Worm (Caenorhabditis elegans): ENCODE data around the gene K08F8.15.

DNA sequence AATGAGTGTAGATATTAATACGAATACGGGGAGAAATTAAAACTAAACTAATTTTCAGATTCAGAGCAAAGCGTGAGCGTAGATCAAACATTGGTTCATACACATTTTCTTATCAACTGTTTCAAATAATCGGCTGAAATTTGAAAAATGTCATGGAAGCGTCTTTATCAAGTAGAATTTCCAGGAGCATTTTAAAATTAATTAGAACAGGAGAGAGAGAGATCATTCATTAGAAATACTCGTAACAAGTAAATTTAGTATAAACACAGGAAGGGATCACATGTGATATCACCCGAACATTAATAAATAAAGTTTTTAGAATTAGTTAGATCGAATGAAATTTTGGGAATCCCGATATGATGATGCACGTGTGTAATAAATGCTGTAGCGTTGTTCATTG lies 40.3 kb downstream of the K08F8.15 start, which contains the start of gene pho-13:
- TF ChIP-seq nhr-237 (tag; optimal IDR thresholded peaks at IDR 0.05): no peak
- no peak for TF ChIP-seq sptf-1 (tag; optimal IDR thresholded peaks at IDR 0.05)
- TF ChIP-seq unc-39 (tag; optimal IDR thresholded peaks at IDR 0.05): no peak
- TF ChIP-seq nhr-76 (tag; optimal IDR thresholded peaks at IDR 0.05): no peak
- TF ChIP-seq unc-62 (GFP tag; optimal IDR thresholded peaks at IDR 0.05): no peak
- TF ChIP-seq ceh-83 (GFP tag; optimal IDR thresholded peaks at IDR 0.05): no peak
- TF ChIP-seq lsy-2 (tag; optimal IDR thresholded peaks at IDR 0.05): no peak
- no peak for TF ChIP-seq elt-1 (tag; optimal IDR thresholded peaks at IDR 0.05; ENCODE audit: borderline replicate concordance, insufficient read depth)
- no peak for TF ChIP-seq mls-2 (tag; optimal IDR thresholded peaks at IDR 0.05)
- no peak for TF ChIP-seq ceh-39 (tag; optimal IDR thresholded peaks at IDR 0.05)
- TF ChIP-seq ztf-11 (tag; optimal IDR thresholded peaks at IDR 0.05): no peak
- TF ChIP-seq pha-4 (tag; optimal IDR thresholded peaks at IDR 0.05): no peak

All from whole organism, mixed stage, embryonic.